Fruit fly (Drosophila melanogaster): ENCODE measurements around the gene ng3.

Gene ng3

dm6 chrX:3193774-3194173 is 48.1 kb downstream of the ng3 start (continued):
- no peak for TF ChIP-seq amos (GFP tag; IDR thresholded peaks at IDR 0.05; ENCODE audit: partially characterized antibody)
- TF ChIP-seq CG3407 (GFP tag; optimal IDR thresholded peaks at IDR 0.05), result no peak
- TF ChIP-seq CG10366 (GFP tag; IDR thresholded peaks at IDR 0.05), result no peak
- no peak for TF ChIP-seq CG10979 (tag; optimal IDR thresholded peaks at IDR 0.05)
- peak; percentile 18; the same call in 1 of the 2 replicates for TF ChIP-seq CG6272 (GFP tag; IDR thresholded peaks at IDR 0.05)
- peak; percentile 42 for TF ChIP-seq Sox102F (GFP tag; optimal IDR thresholded peaks at IDR 0.05)
- TF ChIP-seq E2f2 (GFP tag; IDR thresholded peaks at IDR 0.05), result no peak
- TF ChIP-seq lbe (GFP tag; optimal IDR thresholded peaks at IDR 0.05), result no peak
- no peak for TF ChIP-seq Dip2 (GFP tag; IDR thresholded peaks at IDR 0.05)
- no peak for TF ChIP-seq pan (optimal IDR thresholded peaks at IDR 0.05)
- TF ChIP-seq pan (GFP tag; optimal IDR thresholded peaks at IDR 0.05 in 1 of 2, IDR thresholded peaks at IDR 0.05 in 1 of 2), result peak in 1 of 2 experiments; percentile 27
- TF ChIP-seq mam (GFP tag; optimal IDR thresholded peaks at IDR 0.05), result peak; percentile 23
- no peak for TF ChIP-seq az2 (GFP tag; optimal IDR thresholded peaks at IDR 0.05)
- TF ChIP-seq h (optimal IDR thresholded peaks at IDR 0.05), result no peak
- TF ChIP-seq dati (GFP tag; IDR thresholded peaks at IDR 0.05), result no peak
- no peak for TF ChIP-seq pzg (GFP tag; optimal IDR thresholded peaks at IDR 0.05)
- TF ChIP-seq CG33213 (GFP tag; optimal IDR thresholded peaks at IDR 0.05), result no peak
- TF ChIP-seq CG9609 (GFP tag; optimal IDR thresholded peaks at IDR 0.05), result no peak
- no peak for TF ChIP-seq gsb-n (tag; optimal IDR thresholded peaks at IDR 0.05)
- TF ChIP-seq ranshi (GFP tag; IDR thresholded peaks at IDR 0.05), result peak; percentile 12; the same call in 1 of the 2 replicates
- peak; percentile 2 for TF ChIP-seq CG9727 (GFP tag; optimal IDR thresholded peaks at IDR 0.05)
- TF ChIP-seq CG14441 (GFP tag; IDR thresholded peaks at IDR 0.05), result no peak
- no peak for TF ChIP-seq Bgb (GFP tag; IDR thresholded peaks at IDR 0.05; ENCODE audit: partially characterized antibody)
- no peak for TF ChIP-seq lmd (GFP tag; IDR thresholded peaks at IDR 0.05)
- TF ChIP-seq CG8281 (tag; optimal IDR thresholded peaks at IDR 0.05), result no peak
- TF ChIP-seq Mrtf (GFP tag; IDR thresholded peaks at IDR 0.05), result no peak
- no peak for TF ChIP-seq CG12942 (GFP tag; optimal IDR thresholded peaks at IDR 0.05)
- TF ChIP-seq CG1529 (GFP tag; optimal IDR thresholded peaks at IDR 0.05), result no peak
- TF ChIP-seq dpn (GFP tag; optimal IDR thresholded peaks at IDR 0.05), result peak; percentile 15 to 46
- no peak for TF ChIP-seq CG15514 (GFP tag; optimal IDR thresholded peaks at IDR 0.05)
- TF ChIP-seq hkb (optimal IDR thresholded peaks at IDR 0.05), result no peak
- TF ChIP-seq hkb (GFP tag; IDR thresholded peaks at IDR 0.05), result peak; percentile 41; the same call in 1 of the 2 replicates
- TF ChIP-seq sqz (GFP tag; optimal IDR thresholded peaks at IDR 0.05), result no peak
- TF ChIP-seq CG8478 (optimal IDR thresholded peaks at IDR 0.05), result no peak
- TF ChIP-seq disco-r (GFP tag; optimal IDR thresholded peaks at IDR 0.05), result no peak
- no peak for TF ChIP-seq YL-1 (GFP tag; optimal IDR thresholded peaks at IDR 0.05)
- no peak for TF ChIP-seq gce (GFP tag; IDR thresholded peaks at IDR 0.05)
- no peak for TF ChIP-seq CG15073 (GFP tag; optimal IDR thresholded peaks at IDR 0.05)
- TF ChIP-seq lilli (GFP tag; optimal IDR thresholded peaks at IDR 0.05), result peak; percentile 23
- TF ChIP-seq CkIIα-i1 (GFP tag; IDR thresholded peaks at IDR 0.05), result no peak
- TF ChIP-seq Hand (GFP tag; optimal IDR thresholded peaks at IDR 0.05), result no peak
- peak; percentile 45 for TF ChIP-seq CG1603 (tag; optimal IDR thresholded peaks at IDR 0.05)
- TF ChIP-seq CG6689 (GFP tag; IDR thresholded peaks at IDR 0.05), result peak; percentile 30; the same call in 1 of the 2 replicates
- TF ChIP-seq ase (GFP tag; IDR thresholded peaks at IDR 0.05), result peak; percentile 52; the same call in 1 of the 3 replicates
- TF ChIP-seq MTF-1 (GFP tag; optimal IDR thresholded peaks at IDR 0.05; ENCODE audit: borderline replicate concordance), result no peak
- TF ChIP-seq CG1602 (GFP tag; optimal IDR thresholded peaks at IDR 0.05), result no peak
- no peak for TF ChIP-seq CG7556 (GFP tag; optimal IDR thresholded peaks at IDR 0.05)
- TF ChIP-seq CG3726 (GFP tag; IDR thresholded peaks at IDR 0.05), result no peak
- peak; percentile 51 for TF ChIP-seq CG7839 (tag; optimal IDR thresholded peaks at IDR 0.05)
- no peak for TF ChIP-seq HmgD (GFP tag; optimal IDR thresholded peaks at IDR 0.05)
- TF ChIP-seq ash1 (GFP tag; optimal IDR thresholded peaks at IDR 0.05), result no peak
- TF ChIP-seq CG18599 (GFP tag; optimal IDR thresholded peaks at IDR 0.05), result peak; percentile 59
- TF ChIP-seq CG11398 (GFP tag; optimal IDR thresholded peaks at IDR 0.05), result no peak
